Fruit fly (Drosophila melanogaster): ENCODE data around the gene p38c.

The p38c gene

DNA sequence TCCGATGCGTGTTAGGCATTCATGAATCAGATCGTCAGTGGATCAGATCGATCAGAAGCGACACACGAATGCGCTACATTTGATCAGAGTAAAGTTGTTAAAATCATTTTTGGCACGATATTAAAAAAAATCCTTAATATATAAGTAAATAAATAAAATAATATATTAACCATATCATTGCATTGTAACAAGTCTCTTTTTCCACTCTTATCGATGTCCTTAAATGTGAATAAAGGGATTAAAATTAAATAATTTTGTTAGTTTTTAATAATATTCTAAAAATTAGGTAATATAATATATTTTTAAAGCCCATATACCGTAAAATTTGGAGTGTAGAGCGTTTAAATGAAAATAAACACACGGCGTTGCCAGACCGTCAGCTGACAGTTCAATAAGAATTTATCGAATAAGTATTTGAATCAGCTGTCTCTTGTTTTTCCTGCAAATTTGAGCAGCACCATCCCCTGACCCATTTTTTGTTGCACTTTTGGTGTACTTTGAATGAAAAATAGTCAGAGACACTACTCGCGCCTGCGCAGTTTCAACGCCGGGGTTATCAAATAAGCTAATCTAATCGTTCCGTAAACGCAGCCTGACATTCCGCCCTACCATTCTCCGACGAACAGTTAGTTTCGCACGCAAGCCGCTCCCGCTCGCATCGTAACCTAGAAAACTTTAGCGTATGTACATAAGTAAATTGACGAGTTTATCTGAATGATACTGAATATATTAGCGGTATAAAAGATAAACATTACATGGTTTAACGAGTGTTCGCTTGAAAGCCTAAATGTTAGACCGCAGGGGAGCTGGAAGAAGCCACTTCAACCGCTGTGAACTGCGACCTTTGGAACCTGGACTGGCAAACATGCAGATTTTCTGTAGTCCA, 2.2 kb upstream of the p38c start, which contains the start of the genes p38a and CG6178 (continued):
- TF ChIP-seq CG14050 (GFP tag; IDR thresholded peaks at IDR 0.05) = peak; percentile 96
- TF ChIP-seq Hand (GFP tag; optimal IDR thresholded peaks at IDR 0.05) = peak; percentile 95
- TF ChIP-seq trh (GFP tag; optimal IDR thresholded peaks at IDR 0.05) = peak; percentile 84
- TF ChIP-seq unpg (GFP tag; optimal IDR thresholded peaks at IDR 0.05) = peak; percentile 96
- TF ChIP-seq inv (GFP tag; IDR thresholded peaks at IDR 0.05; ENCODE audit: partially characterized antibody) = no peak

DNA sequence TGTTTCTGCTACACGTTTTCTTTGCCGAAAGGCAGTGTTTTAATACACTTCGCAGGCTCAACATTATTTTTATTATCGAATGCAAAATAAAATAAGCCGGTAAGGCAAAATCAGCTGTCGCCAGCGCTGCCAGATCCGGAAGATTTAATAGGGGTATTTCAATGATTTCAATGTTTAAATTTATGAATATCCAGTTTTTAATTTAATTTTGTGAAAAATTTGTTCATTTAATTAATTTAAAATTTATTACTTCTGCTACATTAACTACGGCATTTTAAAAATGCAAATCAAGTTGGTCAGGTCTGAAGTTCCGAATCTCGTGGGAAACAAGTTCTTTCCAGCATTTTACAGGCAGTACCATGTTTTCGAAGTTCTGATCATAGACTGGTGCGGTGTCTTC, 1.2 kb downstream of the p38c start, which contains the start of gene Slimp:
Slimp (minus strand) TSS at position 130 of the 400 bp plus-strand sequence.
- TF ChIP-seq lola (GFP tag; optimal IDR thresholded peaks at IDR 0.05) = peak in 1 of 3 experiments; percentile 31
- no peak for TF ChIP-seq Sox102F (GFP tag; optimal IDR thresholded peaks at IDR 0.05)
- TF ChIP-seq Ets65A (GFP tag) = peak; percentile 78
- no peak for TF ChIP-seq CG18764 (GFP tag; optimal IDR thresholded peaks at IDR 0.05)
- peak; percentile 14 for TF ChIP-seq CG12659 (GFP tag; optimal IDR thresholded peaks at IDR 0.05)
- no peak for TF ChIP-seq Neu2 (GFP tag; optimal IDR thresholded peaks at IDR 0.05; ENCODE audit: borderline replicate concordance)
- peak; percentile 39 for TF ChIP-seq CG2678 (tag; optimal IDR thresholded peaks at IDR 0.05)
- no peak for TF ChIP-seq CG7963 (GFP tag; IDR thresholded peaks at IDR 0.05; ENCODE audit: partially characterized antibody)
- TF ChIP-seq CG4328 (GFP tag; optimal IDR thresholded peaks at IDR 0.05) = no peak
- peak; percentile 27 for TF ChIP-seq CG13775 (GFP tag; optimal IDR thresholded peaks at IDR 0.05)
- no peak for TF ChIP-seq Mad (GFP tag; optimal IDR thresholded peaks at IDR 0.05)
- TF ChIP-seq Sox100B (GFP tag; optimal IDR thresholded peaks at IDR 0.05) = no peak
- TF ChIP-seq otp (GFP tag; IDR thresholded peaks at IDR 0.05) = no peak
- TF ChIP-seq Hmr (GFP tag; optimal IDR thresholded peaks at IDR 0.05) = no peak
- TF ChIP-seq Optix (GFP tag; IDR thresholded peaks at IDR 0.05) = no peak
- peak; percentile 89 for TF ChIP-seq CG15514 (GFP tag; optimal IDR thresholded peaks at IDR 0.05)
- no peak for TF ChIP-seq D19B (GFP tag; optimal IDR thresholded peaks at IDR 0.05)
- TF ChIP-seq CG16813 (GFP tag; IDR thresholded peaks at IDR 0.05; ENCODE audit: partially characterized antibody) = no peak
- no peak for TF ChIP-seq Dbx (GFP tag; IDR thresholded peaks at IDR 0.05)
- TF ChIP-seq CG5180 (GFP tag; optimal IDR thresholded peaks at IDR 0.05) = no peak
- TF ChIP-seq CG3281 (GFP tag; optimal IDR thresholded peaks at IDR 0.05) = peak; percentile 6
- no peak for TF ChIP-seq jumu (GFP tag; optimal IDR thresholded peaks at IDR 0.05)
- TF ChIP-seq sna (GFP tag; IDR thresholded peaks at IDR 0.05; ENCODE audit: partially characterized antibody) = peak; percentile 20; the same call in 1 of the 2 replicates
- TF ChIP-seq disco-r (GFP tag; optimal IDR thresholded peaks at IDR 0.05) = no peak
- TF ChIP-seq odd (GFP tag; optimal IDR thresholded peaks at IDR 0.05) = no peak
- TF ChIP-seq B-H2 (GFP tag; optimal IDR thresholded peaks at IDR 0.05) = no peak
- TF ChIP-seq CTCF (GFP tag; optimal IDR thresholded peaks at IDR 0.05) = no peak
- peak; percentile 49 for TF ChIP-seq gem (tag; optimal IDR thresholded peaks at IDR 0.05)
- TF ChIP-seq Dip3 (GFP tag; optimal IDR thresholded peaks at IDR 0.05) = no peak
- TF ChIP-seq bsh (GFP tag; optimal IDR thresholded peaks at IDR 0.05) = peak in 1 of 2 experiments; percentile 32
- no peak for TF ChIP-seq grn (GFP tag; optimal IDR thresholded peaks at IDR 0.05)
- TF ChIP-seq seq (GFP tag; IDR thresholded peaks at IDR 0.05) = no peak
- TF ChIP-seq CG13123 (GFP tag; optimal IDR thresholded peaks at IDR 0.05) = no peak
- TF ChIP-seq CG2875 (GFP tag; optimal IDR thresholded peaks at IDR 0.05) = no peak
- TF ChIP-seq pros (GFP tag; optimal IDR thresholded peaks at IDR 0.05) = no peak
- TF ChIP-seq CG31224 (GFP tag; IDR thresholded peaks at IDR 0.05) = no peak
- TF ChIP-seq Camta (GFP tag; optimal IDR thresholded peaks at IDR 0.05) = no peak
- no peak for TF ChIP-seq danr (GFP tag; IDR thresholded peaks at IDR 0.05)
- peak; percentile 8 for TF ChIP-seq CoRest (tag; optimal IDR thresholded peaks at IDR 0.05)
- TF ChIP-seq Blimp-1 (GFP tag; optimal IDR thresholded peaks at IDR 0.05) = peak; percentile 6
- TF ChIP-seq Ravus (GFP tag; IDR thresholded peaks at IDR 0.05) = no peak
- peak; percentile 47; the same call in 2 of the 3 replicates for TF ChIP-seq row (GFP tag; IDR thresholded peaks at IDR 0.05)

Data from whole organism, embryonic.